Worm (Caenorhabditis elegans): ENCODE data around the gene K07B1.7.

K07B1.7 gene

ce11 chrV:9341814-9342213, 4.9 kb downstream of the K07B1.7 start (continued):
- TF ChIP-seq aptf-2 (GFP tag; conservative IDR thresholded peaks at IDR 0.05) = 0 out of 2 replicates have a peak, but pooled peaks have one; percentile 12
- TF ChIP-seq Y79H2A.3 (GFP tag; conservative IDR thresholded peaks at IDR 0.05) = peak; percentile 99
- peak; percentile 45; the same call in 1 of the 2 replicates for TF ChIP-seq rcor-1 (GFP tag; IDR thresholded peaks at IDR 0.05)

- TF ChIP-seq F22D6.2 (tag; optimal IDR thresholded peaks at IDR 0.05) (no peak), xnd-1 (tag; optimal IDR thresholded peaks at IDR 0.05) (no peak), zim-3 (tag; optimal IDR thresholded peaks at IDR 0.05) (no peak), ztf-18 (tag; optimal IDR thresholded peaks at IDR 0.05) (no peak), B0261.1 (tag; optimal IDR thresholded peaks at IDR 0.05) (no peak), nhr-179 (tag; optimal IDR thresholded peaks at IDR 0.05) (no peak), ama-1 (optimal IDR thresholded peaks at IDR 0.05) (no peak), ama-1 (GFP tag; optimal IDR thresholded peaks at IDR 0.05) (no peak), sptf-2 (GFP tag; optimal IDR thresholded peaks at IDR 0.05) (no peak), ZK185.1 (tag; optimal IDR thresholded peaks at IDR 0.05; ENCODE audit: poor library complexity, severe bottlenecking) (no peak), ztf-22 (GFP tag; optimal IDR thresholded peaks at IDR 0.05) (no peak), Y56A3A.18 (GFP tag; IDR thresholded peaks at IDR 0.05) (peak; percentile 94), tbx-9 (tag; optimal IDR thresholded peaks at IDR 0.05; ENCODE audit: borderline replicate concordance) (no peak), egl-44 (GFP tag; IDR thresholded peaks at IDR 0.05) (peak; percentile 72; the same call in 1 of the 2 replicates), Y79H2A.3 (GFP tag; conservative IDR thresholded peaks at IDR 0.05) (peak; percentile 92), lin-35 (GFP tag; optimal IDR thresholded peaks at IDR 0.05) (peak in 1 of 3 experiments; percentile 49), atf-7 (tag; optimal IDR thresholded peaks at IDR 0.05) (peak; percentile 16), ceh-91 (GFP tag; IDR thresholded peaks at IDR 0.05) (peak; percentile 59; the same call in 1 of the 2 replicates), dox-1 (GFP tag; IDR thresholded peaks at IDR 0.05) (peak; percentile 58; the same call in 1 of the 2 replicates), C17E4.6 (GFP tag; IDR thresholded peaks at IDR 0.05) (peak; percentile 54; the same call in 1 of the 2 replicates), madf-3 (GFP tag; IDR thresholded peaks at IDR 0.05) (peak; percentile 80), egl-18 (GFP tag; IDR thresholded peaks at IDR 0.05) (no peak), B0019.2 (GFP tag; conservative IDR thresholded peaks at IDR 0.05) (peak; percentile 32; the same call in 1 of the 2 replicates), nfya-1 (tag; optimal IDR thresholded peaks at IDR 0.05; ENCODE audit: borderline replicate concordance, insufficient read depth) (no peak), cebp-1 (GFP tag; IDR thresholded peaks at IDR 0.05) (peak; percentile 70), cebp-1 (tag; optimal IDR thresholded peaks at IDR 0.05) (peak; percentile 62), him-1 (tag; optimal IDR thresholded peaks at IDR 0.05) (no peak), bed-2 (GFP tag; IDR thresholded peaks at IDR 0.05) (no peak), hmg-1.2 (GFP tag; IDR thresholded peaks at IDR 0.05) (peak; percentile 62), F37B4.10 (GFP tag; IDR thresholded peaks at IDR 0.05) (peak; percentile 94), bed-1 (GFP tag; IDR thresholded peaks at IDR 0.05) (0 out of 2 replicates have a peak, but pooled peaks have one; percentile 23), ets-4 (GFP tag; optimal IDR thresholded peaks at IDR 0.05) (no peak), unc-62 (GFP tag; optimal IDR thresholded peaks at IDR 0.05) (no peak), repo-1 (tag; optimal IDR thresholded peaks at IDR 0.05) (peak; percentile 75), nhr-27 (tag; optimal IDR thresholded peaks at IDR 0.05) (no peak), tlf-1 (GFP tag; optimal IDR thresholded peaks at IDR 0.05) (peak; percentile 47), zfh-2 (GFP tag; conservative IDR thresholded peaks at IDR 0.05) (0 out of 2 replicates have a peak, but pooled peaks have one; percentile 4), nhr-80 (tag; optimal IDR thresholded peaks at IDR 0.05) (no peak), lir-1 (GFP tag; conservative IDR thresholded peaks at IDR 0.05) (no peak), T26A5.8 (tag; optimal IDR thresholded peaks at IDR 0.05) (no peak), pha-4 (tag; optimal IDR thresholded peaks at IDR 0.05) (no peak), ceh-27 (GFP tag; optimal IDR thresholded peaks at IDR 0.05) (no peak), sea-2 (GFP tag; IDR thresholded peaks at IDR 0.05) (peak; percentile 65; the same call in 1 of the 2 replicates), madf-10 (tag; optimal IDR thresholded peaks at IDR 0.05) (no peak), F10E7.11 (tag; optimal IDR thresholded peaks at IDR 0.05) (no peak)
Measured at ce11 chrV:9340318-9340717, 6.4 kb downstream of the K07B1.7 start.

Data from whole organism, young adult.